Fruit fly (Drosophila melanogaster) whole organism, embryonic: ENCODE data around the gene bbg.
A peak's percentile ranks its signal among the peaks of the same experiment; 100 is the strongest.

Source experiments
- ATbp ChIP-seq: fragments of 200-800 bp; sonication (Bioruptor generic); optimal IDR thresholded peaks from 2 replicates; lab custom pipeline; 2017; ENCODE audit warnings: missing biosample characterization, mild to moderate bottlenecking, missing genetic modification characterization, missing genetic modification reagents
- Atf6 ChIP-seq: fragments of 200-800 bp; sonication (Bioruptor generic); IDR thresholded peaks from 2 replicates; pipeline ENCODE4 v1.3.6; 2022; ENCODE audit warnings: missing biosample characterization, missing genetic modification characterization
- CG11085 ChIP-seq: fragments of 200-800 bp; sonication (Bioruptor generic); IDR thresholded peaks from 2 replicates; pipeline ENCODE4 v1.3.6; 2022; ENCODE audit warnings: missing biosample characterization, missing genetic modification characterization
- CG12236 ChIP-seq: fragments of 200-800 bp; sonication (Bioruptor generic); optimal IDR thresholded peaks from 2 replicates; lab custom pipeline; 2016; ENCODE audit warnings: missing biosample characterization, missing genetic modification characterization
- CG14441 ChIP-seq: fragments of 200-800 bp; sonication (Bioruptor generic); IDR thresholded peaks from 2 replicates; pipeline ENCODE4 v1.3.6; 2022; ENCODE audit warnings: missing biosample characterization, missing genetic modification characterization
- CG17802 ChIP-seq: fragments of 200-800 bp; sonication (Bioruptor generic); optimal IDR thresholded peaks from 2 replicates; lab custom pipeline; 2018; ENCODE audit warnings: missing biosample characterization, mild to moderate bottlenecking, missing genetic modification characterization, moderate library complexity
- CG17829 ChIP-seq: fragments of 200-800 bp; optimal IDR thresholded peaks from 2 replicates; lab custom pipeline; 2019; ENCODE audit warnings: missing biosample characterization, mild to moderate bottlenecking, missing genetic modification characterization, moderate library complexity
- CG18764 ChIP-seq: fragments of 200-800 bp; sonication (Bioruptor generic); optimal IDR thresholded peaks from 3 replicates; lab custom pipeline; 2016; ENCODE audit warnings: missing biosample characterization, missing genetic modification characterization
- CG34224 ChIP-seq: fragments of 200-800 bp; sonication (Bioruptor generic); IDR thresholded peaks from 3 replicates; pipeline ENCODE4 v1.3.6; 2022; ENCODE audit warnings: missing biosample characterization, missing genetic modification characterization; ENCODE audit not compliant: partially characterized antibody
- CG3995 ChIP-seq: fragments of 200-800 bp; sonication (Bioruptor generic); optimal IDR thresholded peaks from 3 replicates; lab custom pipeline; 2016; ENCODE audit warnings: missing biosample characterization, missing genetic modification characterization
- CG6654 ChIP-seq: fragments of 200-800 bp; sonication (Bioruptor generic); optimal IDR thresholded peaks from 2 replicates; lab custom pipeline; 2017; ENCODE audit warnings: missing biosample characterization, mild to moderate bottlenecking, missing genetic modification characterization
- CG6689 ChIP-seq: fragments of 200-800 bp; sonication (Bioruptor generic); IDR thresholded peaks from 2 replicates; pipeline ENCODE4 v1.3.6; 2022; ENCODE audit warnings: missing biosample characterization, missing genetic modification characterization
- CG7357 ChIP-seq: fragments of 200-800 bp; sonication (Bioruptor generic); IDR thresholded peaks from 3 replicates; pipeline ENCODE4 v1.3.6; 2022; ENCODE audit warnings: missing biosample characterization, missing genetic modification characterization
- CG7372 ChIP-seq: fragments of 200-800 bp; sonication (Bioruptor generic); IDR thresholded peaks from 2 replicates; pipeline ENCODE4 v1.3.6; 2022; ENCODE audit warnings: missing biosample characterization, missing genetic modification characterization
- CG7987 ChIP-seq: fragments of 200-800 bp; sonication (Bioruptor generic); optimal IDR thresholded peaks from 2 replicates; lab custom pipeline; 2018; ENCODE audit warnings: missing biosample characterization, mild to moderate bottlenecking, missing genetic modification characterization, moderate library complexity
- CG8290 ChIP-seq, 3 experiments: fragments of 200-800 bp; sonication (Bioruptor generic); optimal IDR thresholded peaks; 2 replicates each; lab custom pipeline; 2016 to 2019; ENCODE audit warnings: missing biosample characterization in 3 of 3, missing genetic modification characterization in 3 of 3, mild to moderate bottlenecking in 2 of 3, moderate library complexity in 1 of 3
- Dip2 ChIP-seq: fragments of 200-800 bp; sonication (Bioruptor generic); IDR thresholded peaks from 2 replicates; pipeline ENCODE4 v1.3.6; 2022; ENCODE audit warnings: missing biosample characterization, missing genetic modification characterization
- Doc3 ChIP-seq: fragments of 200-800 bp; sonication (Bioruptor generic); IDR thresholded peaks from 3 replicates; pipeline ENCODE4 v1.3.6; 2022; ENCODE audit warnings: missing biosample characterization, missing genetic modification characterization; ENCODE audit not compliant: partially characterized antibody
- HLHmδ ChIP-seq: fragments of 200-800 bp; sonication (Bioruptor generic); optimal IDR thresholded peaks from 2 replicates; lab custom pipeline; 2018; ENCODE audit warnings: missing biosample characterization, mild to moderate bottlenecking, missing genetic modification characterization, moderate library complexity
- HmgD ChIP-seq: fragments of 200-800 bp; sonication (Bioruptor generic); optimal IDR thresholded peaks from 3 replicates; lab custom pipeline; 2016; ENCODE audit warnings: missing biosample characterization, missing genetic modification characterization
- Hr39 ChIP-seq: fragments of >200 bp; optimal IDR thresholded peaks from 2 replicates; lab custom pipeline; 2017
- Lim3 ChIP-seq: fragments of 200-800 bp; sonication (Bioruptor generic); IDR thresholded peaks from 2 replicates; pipeline ENCODE4 v1.3.6; 2022; ENCODE audit warnings: missing biosample characterization, missing genetic modification characterization
- Myb ChIP-seq: fragments of 200-800 bp; sonication (Bioruptor generic); optimal IDR thresholded peaks from 2 replicates; lab custom pipeline; 2016; ENCODE audit warnings: missing biosample characterization, missing genetic modification characterization
- Oaz ChIP-seq: fragments of 200-800 bp; sonication (Bioruptor generic); IDR thresholded peaks from 2 replicates; pipeline ENCODE4 v1.3.6; 2022; ENCODE audit warnings: missing biosample characterization, missing genetic modification characterization
- Ptx1 ChIP-seq: fragments of 200-800 bp; sonication (Bioruptor generic); IDR thresholded peaks from 2 replicates; pipeline ENCODE4 v1.3.6; 2022; ENCODE audit warnings: missing biosample characterization, missing genetic modification characterization
- Sox102F ChIP-seq: fragments of 200-800 bp; sonication (Bioruptor generic); optimal IDR thresholded peaks from 2 replicates; lab custom pipeline; 2018; ENCODE audit warnings: missing biosample characterization, mild to moderate bottlenecking, missing genetic modification characterization, moderate library complexity
- Sry-δ ChIP-seq: fragments of 200-800 bp; sonication (Bioruptor generic); optimal IDR thresholded peaks from 2 replicates; lab custom pipeline; 2016; ENCODE audit warnings: missing biosample characterization, missing genetic modification characterization
- abd-A ChIP-seq: fragments of 200-800 bp; sonication (Bioruptor generic); optimal IDR thresholded peaks from 3 replicates; lab custom pipeline; 2019; ENCODE audit warnings: missing biosample characterization, mild to moderate bottlenecking, missing genetic modification characterization, moderate library complexity
- chm ChIP-seq: fragments of 200-800 bp; sonication (Bioruptor generic); IDR thresholded peaks from 2 replicates; pipeline ENCODE4 v1.3.6; 2022; ENCODE audit warnings: missing biosample characterization, missing genetic modification characterization
- ci ChIP-seq: fragments of 200-800 bp; sonication (Bioruptor generic); IDR thresholded peaks from 3 replicates; pipeline ENCODE4 v1.3.6; 2022; ENCODE audit warnings: missing biosample characterization, missing genetic modification characterization
- corto ChIP-seq: fragments of 200-800 bp; sonication (Bioruptor generic); optimal IDR thresholded peaks from 2 replicates; lab custom pipeline; 2016; ENCODE audit warnings: missing biosample characterization, mild to moderate bottlenecking, missing genetic modification characterization, moderate library complexity
- croc ChIP-seq: fragments of 200-800 bp; sonication (Bioruptor generic); conservative IDR thresholded peaks from 3 replicates; pipeline ENCODE4 v1.3.6; 2022; ENCODE audit warnings: missing biosample characterization, missing genetic modification characterization
- crol ChIP-seq: fragments of 200-800 bp; sonication (Bioruptor generic); IDR thresholded peaks from 2 replicates; pipeline ENCODE4 v1.3.6; 2022; ENCODE audit warnings: missing biosample characterization, missing genetic modification characterization
- disco-r ChIP-seq: fragments of 200-800 bp; sonication (Bioruptor generic); optimal IDR thresholded peaks from 2 replicates; lab custom pipeline; 2016; ENCODE audit warnings: missing biosample characterization, missing genetic modification characterization
- dmrt99B ChIP-seq: fragments of 200-800 bp; sonication (Bioruptor generic); optimal IDR thresholded peaks from 2 replicates; lab custom pipeline; 2018; ENCODE audit warnings: missing biosample characterization, mild to moderate bottlenecking, missing genetic modification characterization, moderate library complexity
- fd64A ChIP-seq: fragments of 200-800 bp; sonication (Bioruptor generic); optimal IDR thresholded peaks from 3 replicates; lab custom pipeline; 2018; ENCODE audit warnings: missing biosample characterization, mild to moderate bottlenecking, missing genetic modification characterization
- insv ChIP-seq, 2 experiments: fragments of 200-800 bp; sonication (Bioruptor generic); optimal IDR thresholded peaks; 3 replicates each; lab custom pipeline; 2016 to 2018; ENCODE audit warnings: missing biosample characterization in 2 of 2, missing genetic modification characterization in 2 of 2
- jing ChIP-seq: fragments of 200-800 bp; sonication (Bioruptor generic); optimal IDR thresholded peaks from 2 replicates; lab custom pipeline; 2018; ENCODE audit warnings: missing biosample characterization, mild to moderate bottlenecking, missing genetic modification characterization
- jumu ChIP-seq: fragments of 200-800 bp; sonication (Bioruptor generic); optimal IDR thresholded peaks from 3 replicates; lab custom pipeline; 2016; ENCODE audit warnings: missing biosample characterization, missing genetic modification characterization
- oc ChIP-seq: fragments of 200-800 bp; sonication (Bioruptor generic); optimal IDR thresholded peaks from 2 replicates; lab custom pipeline; 2018; ENCODE audit warnings: missing biosample characterization, mild to moderate bottlenecking, missing genetic modification characterization, moderate library complexity
- pan ChIP-seq, 4 experiments: fragments of >200 bp in 3 of 4; fragments of 200-800 bp in 1 of 4; sonication (Bioruptor generic) in 1 of 4; optimal IDR thresholded peaks in 3 of 4; IDR thresholded peaks in 1 of 4; 2 replicates each; pipeline versions ENCODE4 v1.3.6 to Lab custom; 2017 to 2022; ENCODE audit warnings: missing biosample characterization in 2 of 4, missing genetic modification characterization in 2 of 4, mixed read lengths in 1 of 4
- pfk ChIP-seq: fragments of 200-800 bp; sonication (Bioruptor generic); optimal IDR thresholded peaks from 2 replicates; lab custom pipeline; 2018; ENCODE audit warnings: missing biosample characterization, mild to moderate bottlenecking, missing genetic modification characterization, moderate library complexity
- pho ChIP-seq: fragments of 200-800 bp; sonication (Bioruptor generic); optimal IDR thresholded peaks from 2 replicates; lab custom pipeline; 2016; ENCODE audit warnings: missing biosample characterization, missing genetic modification characterization
- run ChIP-seq: fragments of 200-800 bp; sonication (Bioruptor generic); optimal IDR thresholded peaks from 3 replicates; lab custom pipeline; 2018; ENCODE audit warnings: missing biosample characterization, mild to moderate bottlenecking, missing genetic modification characterization
- sens-2 ChIP-seq: fragments of 200-800 bp; sonication (Bioruptor generic); IDR thresholded peaks from 2 replicates; pipeline ENCODE4 v1.3.6; 2022; ENCODE audit warnings: missing biosample characterization, missing genetic modification characterization
- sna ChIP-seq: fragments of 200-800 bp; sonication (Bioruptor generic); IDR thresholded peaks from 2 replicates; pipeline ENCODE4 v1.3.6; 2022; ENCODE audit warnings: missing biosample characterization, missing genetic modification characterization; ENCODE audit not compliant: partially characterized antibody
- unc-4 ChIP-seq: fragments of 200-800 bp; sonication (Bioruptor generic); IDR thresholded peaks from 2 replicates; pipeline ENCODE4 v1.3.6; 2022; ENCODE audit warnings: missing biosample characterization, missing genetic modification characterization; ENCODE audit not compliant: partially characterized antibody
- zen2 ChIP-seq: fragments of 200-800 bp; sonication (Bioruptor generic); IDR thresholded peaks from 3 replicates; pipeline ENCODE4 v1.3.6; 2022; ENCODE audit warnings: missing biosample characterization, missing genetic modification characterization; ENCODE audit not compliant: partially characterized antibody

The bbg gene

dm6 chr3L:14550839-14551415 is 14.9 kb upstream of the bbg start, which contains the start of gene Gbs-70E (continued):
- TF ChIP-seq HLHmδ (GFP tag; lab: Kevin White, UChicago) (peak; percentile 64), corto (peak; percentile 86), run (peak; percentile 92), Dip2 (GFP tag; lab: Robert Waterston, UW) (no peak), Hr39 (lab: Kevin White, UChicago) (no peak), dmrt99B (peak; percentile 92), Doc3 (GFP tag; lab: Robert Waterston, UW) (no peak), CG3995 (peak; percentile 41), zen2 (GFP tag; lab: Robert Waterston, UW) (no peak), sens-2 (peak; percentile 61; the same call in 1 of the 2 replicates), ci (peak; percentile 90), Atf6 (GFP tag; lab: Robert Waterston, UW) (peak; percentile 95), insv (GFP tag; optimal IDR thresholded peaks at IDR 0.05; lab: Kevin White, UChicago) (peak in 1 of 2 experiments; percentile 72), CG7372 (peak; percentile 90), CG14441 (GFP tag; lab: Robert Waterston, UW) (peak; percentile 92), CG7987 (peak; percentile 87), fd64A (GFP tag; lab: Kevin White, UChicago) (peak; percentile 61), jing (GFP tag; lab: Kevin White, UChicago) (peak; percentile 66), CG6689 (GFP tag; lab: Robert Waterston, UW) (peak; percentile 94), Lim3 (GFP tag; lab: Robert Waterston, UW) (0 out of 2 replicates have a peak, but pooled peaks have one; percentile 52), Sox102F (peak; percentile 92), CG6654 (GFP tag; lab: Kevin White, UChicago) (peak; percentile 13), oc (peak; percentile 86), CG34224 (GFP tag; lab: Robert Waterston, UW) (peak; percentile 61; the same call in 1 of the 3 replicates), croc (peak; percentile 79), Sry-δ (GFP tag; lab: Kevin White, UChicago) (peak; percentile 34), disco-r (peak; percentile 86), Ptx1 (GFP tag; lab: Robert Waterston, UW) (peak; percentile 96), Oaz (GFP tag; lab: Robert Waterston, UW) (peak; percentile 80; the same call in 1 of the 2 replicates), CG12236 (peak; percentile 94), pho (GFP tag; lab: Kevin White, UChicago) (peak; percentile 92), Myb (GFP tag; lab: Kevin White, UChicago) (peak; percentile 80), chm (peak; percentile 79), crol (GFP tag; lab: Robert Waterston, UW) (peak; percentile 34; the same call in 1 of the 2 replicates), CG7357 (peak; percentile 81), abd-A (tag; lab: Kevin White, UChicago) (peak; percentile 68), CG17802 (peak; percentile 17), CG18764 (peak; percentile 66), HmgD (GFP tag; lab: Kevin White, UChicago) (peak; percentile 24), jumu (GFP tag; lab: Kevin White, UChicago) (peak; percentile 88), pfk (GFP tag; lab: Kevin White, UChicago) (peak; percentile 68), pan (optimal IDR thresholded peaks at IDR 0.05; lab: Kevin White, UChicago) (no peak), pan (GFP tag; optimal IDR thresholded peaks at IDR 0.05 in 1 of 2, IDR thresholded peaks at IDR 0.05 in 1 of 2) (peak in 1 of 2 experiments; percentile 93), CG11085 (GFP tag; lab: Robert Waterston, UW) (peak; percentile 74), CG17829 (peak; percentile 94), CG8290 (GFP tag; optimal IDR thresholded peaks at IDR 0.05; lab: Kevin White, UChicago) (peak; percentile 73), CG8290 (tag; optimal IDR thresholded peaks at IDR 0.05; lab: Kevin White, UChicago) (peak; percentile 33 to 40), ATbp (peak; percentile 84), sna (GFP tag; lab: Robert Waterston, UW) (peak; percentile 30; the same call in 1 of the 2 replicates), unc-4 (GFP tag; lab: Robert Waterston, UW) (no peak)
